Worm (Caenorhabditis elegans) whole organism, L3 larva: ENCODE measurements around the gene clp-9.

Experiments used
- R02D3.7 ChIP-seq: fragments of 150-350 bp; optimal IDR thresholded peaks from 2 replicates; lab custom pipeline; 2014; ENCODE audit warnings: missing biosample characterization, missing genetic modification characterization
- ZK546.5 ChIP-seq: sonication (generic microtip); optimal IDR thresholded peaks from 2 replicates; lab custom pipeline; 2017; ENCODE audit warnings: missing biosample characterization, missing genetic modification characterization
- ama-1 ChIP-seq: fragments of 150-350 bp; optimal IDR thresholded peaks from 2 replicates; lab custom pipeline; 2018
- ceh-16 ChIP-seq: sonication (generic microtip); optimal IDR thresholded peaks from 2 replicates; lab custom pipeline; 2017; ENCODE audit warnings: missing biosample characterization, missing genetic modification characterization
- ceh-28 ChIP-seq: fragments of 150-350 bp; optimal IDR thresholded peaks from 2 replicates; lab custom pipeline; 2014; ENCODE audit warnings: missing biosample characterization, missing genetic modification reagents, missing genetic modification characterization
- ceh-82 ChIP-seq: fragments of 150-350 bp; optimal IDR thresholded peaks from 2 replicates; lab custom pipeline; 2014; ENCODE audit warnings: missing biosample characterization, missing genetic modification characterization
- daf-12 ChIP-seq: fragments of 150-350 bp; optimal IDR thresholded peaks from 2 replicates; lab custom pipeline; 2014; ENCODE audit warnings: missing biosample characterization, missing genetic modification reagents, missing genetic modification characterization
- egl-27 ChIP-seq: sonication (generic microtip); optimal IDR thresholded peaks from 4 replicates; lab custom pipeline; 2017; ENCODE audit warnings: missing biosample characterization, missing genetic modification reagents, missing genetic modification characterization
- egl-5 ChIP-seq: fragments of 150-350 bp; optimal IDR thresholded peaks from 2 replicates; lab custom pipeline; 2017; ENCODE audit warnings: missing biosample characterization, missing genetic modification reagents, missing genetic modification characterization, inconsistent platforms
- elt-1 ChIP-seq: fragments of 150-350 bp; optimal IDR thresholded peaks from 2 replicates; lab custom pipeline; 2014; ENCODE audit warnings: missing biosample characterization, missing genetic modification characterization
- eor-1 ChIP-seq, 2 experiments: fragments of 150-350 bp; optimal IDR thresholded peaks; 2 replicates each; lab custom pipeline; 2014 to 2018; ENCODE audit warnings: missing biosample characterization in 2 of 2, missing genetic modification characterization in 2 of 2
- fkh-10 ChIP-seq: sonication (generic microtip); optimal IDR thresholded peaks from 2 replicates; lab custom pipeline; 2017; ENCODE audit warnings: missing biosample characterization, missing genetic modification reagents, missing genetic modification characterization
- fkh-2 ChIP-seq: fragments of 150-350 bp; optimal IDR thresholded peaks from 2 replicates; lab custom pipeline; 2014; ENCODE audit warnings: missing biosample characterization, missing genetic modification reagents, missing genetic modification characterization
- jun-1 ChIP-seq: fragments of 150-350 bp; optimal IDR thresholded peaks from 2 replicates; lab custom pipeline; 2014; ENCODE audit warnings: missing biosample characterization, missing genetic modification reagents, missing genetic modification characterization
- lin-39 ChIP-seq: fragments of 150-350 bp; optimal IDR thresholded peaks from 2 replicates; lab custom pipeline; 2018; ENCODE audit warnings: missing biosample characterization, missing genetic modification reagents, missing genetic modification characterization
- lsy-12 ChIP-seq: sonication (generic microtip); optimal IDR thresholded peaks from 2 replicates; lab custom pipeline; 2016; ENCODE audit warnings: mild to moderate bottlenecking, missing genetic modification characterization, missing compliant biosample characterization
- nfya-1 ChIP-seq: sonication (generic microtip); optimal IDR thresholded peaks from 2 replicates; lab custom pipeline; 2017; ENCODE audit warnings: missing genetic modification characterization, mild to moderate bottlenecking, missing compliant biosample characterization, antibody characterized with exemption, moderate library complexity; ENCODE audit not compliant: insufficient read depth
- nhr-12 ChIP-seq: fragments of 150-350 bp; optimal IDR thresholded peaks from 2 replicates; lab custom pipeline; 2014; ENCODE audit warnings: missing biosample characterization, missing genetic modification characterization
- nhr-237 ChIP-seq: fragments of 150-350 bp; optimal IDR thresholded peaks from 2 replicates; lab custom pipeline; 2014; ENCODE audit warnings: missing biosample characterization, missing genetic modification characterization
- nhr-28 ChIP-seq: fragments of 150-350 bp; optimal IDR thresholded peaks from 2 replicates; lab custom pipeline; 2014; ENCODE audit warnings: missing biosample characterization, missing genetic modification characterization
- nhr-43 ChIP-seq: sonication (generic microtip); optimal IDR thresholded peaks from 2 replicates; lab custom pipeline; 2016; ENCODE audit warnings: mild to moderate bottlenecking, missing genetic modification characterization, missing compliant biosample characterization; ENCODE audit not compliant: poor library complexity, severe bottlenecking
- nhr-67 ChIP-seq: fragments of 150-350 bp; optimal IDR thresholded peaks from 2 replicates; lab custom pipeline; 2014; ENCODE audit warnings: missing biosample characterization, missing genetic modification characterization
- pqm-1 ChIP-seq: fragments of 150-350 bp; optimal IDR thresholded peaks from 2 replicates; lab custom pipeline; 2017; ENCODE audit warnings: missing biosample characterization, missing genetic modification characterization, inconsistent platforms
- sea-2 ChIP-seq: fragments of 150-350 bp; sonication (generic microtip); optimal IDR thresholded peaks from 4 replicates; lab custom pipeline; 2014; ENCODE audit warnings: missing biosample characterization, missing genetic modification reagents, missing genetic modification characterization
- skn-1 ChIP-seq: fragments of 150-350 bp; optimal IDR thresholded peaks from 2 replicates; lab custom pipeline; 2014; ENCODE audit warnings: missing biosample characterization, missing genetic modification characterization
- snpc-4 ChIP-seq: fragments of 150-350 bp; optimal IDR thresholded peaks from 2 replicates; lab custom pipeline; 2014; ENCODE audit warnings: missing biosample characterization, missing genetic modification characterization
- tbx-2 ChIP-seq: sonication (generic microtip); optimal IDR thresholded peaks from 2 replicates; lab custom pipeline; 2016; ENCODE audit warnings: mild to moderate bottlenecking, missing genetic modification characterization, missing compliant biosample characterization
- unc-39 ChIP-seq: sonication (generic microtip); optimal IDR thresholded peaks from 4 replicates; lab custom pipeline; 2017; ENCODE audit warnings: missing biosample characterization, missing genetic modification characterization
- unc-62 ChIP-seq: fragments of 150-350 bp; sonication (generic microtip); optimal IDR thresholded peaks from 4 replicates; lab custom pipeline; 2014; ENCODE audit warnings: missing biosample characterization, missing genetic modification reagents, missing genetic modification characterization
- zag-1 ChIP-seq: fragments of 150-350 bp; optimal IDR thresholded peaks from 2 replicates; lab custom pipeline; 2014; ENCODE audit warnings: missing biosample characterization, missing genetic modification characterization
- ztf-4 ChIP-seq: fragments of 150-350 bp; optimal IDR thresholded peaks from 2 replicates; lab custom pipeline; 2014; ENCODE audit warnings: missing biosample characterization, missing genetic modification characterization

Gene clp-9

DNA sequence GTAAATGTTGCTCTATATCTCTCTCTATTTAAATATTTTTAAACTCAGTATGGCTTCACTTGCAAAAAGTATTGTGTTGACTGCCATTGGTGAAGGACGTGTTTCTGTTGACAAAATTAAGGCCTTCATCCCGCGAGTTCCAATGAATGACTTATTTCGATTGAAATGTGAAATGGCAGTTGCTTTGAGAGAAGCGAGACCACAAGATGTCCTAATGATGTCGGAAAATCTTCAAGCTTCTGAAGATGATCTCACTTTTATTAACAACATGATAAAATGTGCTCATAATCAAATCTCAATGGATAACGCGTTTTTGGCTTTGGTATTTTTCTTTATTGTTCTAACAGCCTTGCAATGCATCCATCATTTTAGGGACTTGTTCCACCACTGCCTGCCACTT, 35.5 kb upstream of the clp-9 start, which contains the start of gene ceh-75:
Gene ceh-75, plus strand, starts transcription at position 50 of the 400 bp plus-strand sequence.
- TF ChIP-seq eor-1 (tag; optimal IDR thresholded peaks at IDR 0.05; lab: Kevin White, UChicago) (no peak), ceh-82 (tag; lab: Kevin White, UChicago) (no peak), egl-5 (tag; lab: Kevin White, UChicago) (no peak), tbx-2 (tag; lab: Kevin White, UChicago) (no peak), ama-1 (lab: Kevin White, UChicago) (no peak)

ce11 chrV:9918410-9918809, 32.6 kb upstream of the clp-9 start, which contains the start of gene C50H2.5:
C50H2.5 (plus strand) TSS chrV:9918710.
- no peak for TF ChIP-seq ceh-28 (tag; lab: Kevin White, UChicago)
- TF ChIP-seq, all 47 proteins: peak for 0

DNA sequence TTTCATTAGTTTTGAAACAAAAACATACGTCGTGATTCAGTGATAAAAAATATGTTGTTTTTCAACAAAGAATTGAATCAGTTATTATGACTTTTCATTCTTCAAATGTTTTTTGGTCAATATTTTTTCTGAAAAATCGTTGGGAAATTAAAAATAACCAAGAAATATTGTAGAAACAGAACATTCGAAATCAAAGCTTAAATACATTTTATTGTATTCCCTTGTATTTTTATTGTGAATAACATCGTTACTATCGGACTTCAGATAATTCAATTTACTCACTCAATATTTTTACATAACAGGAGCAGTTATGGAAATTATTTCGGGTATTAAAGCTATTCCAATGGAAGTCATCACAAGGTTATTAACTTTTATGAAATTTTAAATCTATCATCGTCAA, 30.9 kb upstream of the clp-9 start, which contains the start of gene C50H2.4:
Gene C50H2.4, plus strand, starts transcription at position 301 of the 400 bp plus-strand sequence.
- TF ChIP-seq sea-2 (GFP tag; lab: Kevin White, UChicago), result no peak
- no peak for TF ChIP-seq jun-1
- no peak for TF ChIP-seq nhr-12 (tag; lab: Kevin White, UChicago)
- TF ChIP-seq tbx-2 (tag; lab: Kevin White, UChicago), result no peak
- no peak for TF ChIP-seq elt-1 (tag; lab: Kevin White, UChicago)
- TF ChIP-seq unc-39 (tag; lab: Kevin White, UChicago), result no peak
- TF ChIP-seq nhr-28 (tag; lab: Kevin White, UChicago), result no peak
- no peak for TF ChIP-seq eor-1 (tag; optimal IDR thresholded peaks at IDR 0.05; lab: Kevin White, UChicago)
- no peak for TF ChIP-seq daf-12 (tag; lab: Kevin White, UChicago)
- TF ChIP-seq skn-1 (tag; lab: Kevin White, UChicago), result no peak
- TF ChIP-seq R02D3.7 (tag; lab: Kevin White, UChicago), result no peak
- no peak for TF ChIP-seq fkh-10
- no peak for TF ChIP-seq lsy-12 (tag; lab: Kevin White, UChicago)
- no peak for TF ChIP-seq fkh-2 (tag; lab: Kevin White, UChicago)
- no peak for TF ChIP-seq egl-27 (tag; lab: Kevin White, UChicago)
- TF ChIP-seq ceh-82 (tag; lab: Kevin White, UChicago), result no peak

ce11 chrV:9915021-9915420, 29.3 kb upstream of the clp-9 start, which contains the start of gene mec-9:
mec-9 (minus strand) TSS chrV:9915121.
- TF ChIP-seq ceh-16 (tag; lab: Kevin White, UChicago), result no peak
- no peak for TF ChIP-seq zag-1 (tag; lab: Kevin White, UChicago)
- TF ChIP-seq nhr-67 (tag; lab: Kevin White, UChicago), result no peak
- no peak for TF ChIP-seq ZK546.5
- no peak for TF ChIP-seq jun-1
- TF ChIP-seq nfya-1 (tag; lab: Kevin White, UChicago), result no peak
- no peak for TF ChIP-seq ceh-82 (tag; lab: Kevin White, UChicago)
- TF ChIP-seq nhr-43 (tag; lab: Kevin White, UChicago), result no peak
- no peak for TF ChIP-seq ama-1 (lab: Kevin White, UChicago)
- no peak for TF ChIP-seq nhr-237 (tag; lab: Kevin White, UChicago)
- TF ChIP-seq fkh-2 (tag; lab: Kevin White, UChicago), result no peak
- no peak for TF ChIP-seq nhr-28 (tag; lab: Kevin White, UChicago)
- no peak for TF ChIP-seq snpc-4 (tag; lab: Kevin White, UChicago)
- TF ChIP-seq egl-5 (tag; lab: Kevin White, UChicago), result no peak
- TF ChIP-seq fkh-10, result no peak
- TF ChIP-seq unc-62 (GFP tag; lab: Kevin White, UChicago), result no peak
- no peak for TF ChIP-seq sea-2 (GFP tag; lab: Kevin White, UChicago)
- TF ChIP-seq lin-39 (tag; lab: Kevin White, UChicago), result no peak
- no peak for TF ChIP-seq unc-39 (tag; lab: Kevin White, UChicago)

- TF ChIP-seq ztf-4 (tag; lab: Kevin White, UChicago) (no peak), zag-1 (tag; lab: Kevin White, UChicago) (no peak), R02D3.7 (tag; lab: Kevin White, UChicago) (no peak), pqm-1 (tag; lab: Kevin White, UChicago) (no peak), egl-27 (tag; lab: Kevin White, UChicago) (no peak), unc-39 (tag; lab: Kevin White, UChicago) (no peak), ceh-82 (tag; lab: Kevin White, UChicago) (no peak), lin-39 (tag; lab: Kevin White, UChicago) (no peak)
- TF ChIP-seq, all 47 proteins: peak for 0
These were observed 28.1 kb upstream of the clp-9 start, which contains the start of gene fipr-10 for ce11 chrV:9913863-9914262. fipr-10 (plus strand) TSS chrV:9914163.
